Worm (Caenorhabditis elegans) whole organism, late embryonic: ENCODE measurements around the gene W01A11.1.

ENCODE experiments used
- ama-1 ChIP-seq: fragments of 150-350 bp; optimal IDR thresholded peaks from 2 replicates; lab custom pipeline; 2014
- dmd-4 ChIP-seq: sonication (generic microtip); optimal IDR thresholded peaks from 2 replicates; lab custom pipeline; 2016; ENCODE audit warnings: borderline replicate concordance, missing genetic modification characterization, missing compliant biosample characterization
- ets-4 ChIP-seq: sonication (generic microtip); optimal IDR thresholded peaks from 2 replicates; lab custom pipeline; 2016; ENCODE audit warnings: missing genetic modification characterization, missing compliant biosample characterization
- nhr-232 ChIP-seq: sonication (generic microtip); optimal IDR thresholded peaks from 2 replicates; lab custom pipeline; 2016; ENCODE audit warnings: missing genetic modification characterization, missing compliant biosample characterization
- pha-4 ChIP-seq: fragments of 150-350 bp; optimal IDR thresholded peaks from 2 replicates; lab custom pipeline; 2018; ENCODE audit warnings: missing biosample characterization, missing genetic modification reagents, missing genetic modification characterization
- sox-4 ChIP-seq: sonication (generic microtip); optimal IDR thresholded peaks from 2 replicates; lab custom pipeline; 2017; ENCODE audit warnings: mild to moderate bottlenecking, missing genetic modification characterization, inconsistent platforms, missing compliant biosample characterization

DNA sequence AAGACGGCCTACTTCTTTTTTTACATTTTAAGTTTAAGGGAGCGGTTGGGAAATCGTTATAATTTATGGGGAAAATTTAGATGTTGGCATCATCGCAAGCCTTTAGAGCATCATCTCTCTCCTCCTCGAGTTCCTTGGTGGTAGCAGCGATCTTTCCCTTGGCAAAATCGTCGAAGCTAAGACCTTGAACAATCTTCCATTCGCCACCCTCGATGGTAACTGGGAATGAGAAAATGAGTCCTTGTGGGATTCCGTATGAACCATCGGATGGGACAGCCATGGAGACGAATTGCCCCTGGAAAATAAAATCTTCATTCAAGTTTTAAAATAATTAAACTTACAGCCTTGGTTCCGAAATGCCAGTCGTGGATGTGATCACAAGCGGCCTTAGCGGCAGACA, 16.3 kb downstream of the W01A11.1 start:
- TF ChIP-seq sox-4 (tag; lab: Kevin White, UChicago) (no peak), ets-4 (tag; lab: Kevin White, UChicago) (no peak), pha-4 (tag; lab: Kevin White, UChicago) (no peak), ama-1 (lab: Kevin White, UChicago) (no peak), dmd-4 (tag; lab: Kevin White, UChicago) (no peak), nhr-232 (tag; lab: Kevin White, UChicago) (no peak)
